Fruit fly (Drosophila melanogaster) whole organism, prepupa: ENCODE measurements around the gene Vajk2.

ENCODE experiments used
- Blimp-1 ChIP-seq: fragments of 200-800 bp; sonication (Bioruptor generic); optimal IDR thresholded peaks from 3 replicates; lab custom pipeline; 2017; ENCODE audit warnings: missing biosample characterization, missing genetic modification characterization, mild to moderate bottlenecking, moderate library complexity, missing genetic modification reagents
- CG10631 ChIP-seq: fragments of 200-800 bp; sonication (Bioruptor generic); optimal IDR thresholded peaks from 2 replicates; lab custom pipeline; 2016; ENCODE audit warnings: missing biosample characterization, missing genetic modification characterization
- CG11762 ChIP-seq: fragments of 200-800 bp; sonication (Bioruptor generic); optimal IDR thresholded peaks from 3 replicates; lab custom pipeline; 2016; ENCODE audit warnings: missing biosample characterization, missing genetic modification characterization; ENCODE audit not compliant: insufficient read depth
- CG11902 ChIP-seq: fragments of 200-800 bp; sonication (Bioruptor generic); optimal IDR thresholded peaks from 3 replicates; lab custom pipeline; 2016; ENCODE audit warnings: missing biosample characterization, missing genetic modification characterization
- CG15336 ChIP-seq: fragments of 200-800 bp; sonication (Bioruptor generic); IDR thresholded peaks from 2 replicates; pipeline ENCODE4 v1.3.6; 2022; ENCODE audit warnings: missing biosample characterization, missing genetic modification characterization
- CG1621 ChIP-seq: fragments of 200-800 bp; sonication (Bioruptor generic); optimal IDR thresholded peaks from 3 replicates; lab custom pipeline; 2018; ENCODE audit warnings: missing biosample characterization, mild to moderate bottlenecking, missing genetic modification characterization
- CG16779 ChIP-seq: fragments of 200-800 bp; sonication (Bioruptor generic); optimal IDR thresholded peaks from 3 replicates; lab custom pipeline; 2017; ENCODE audit warnings: missing biosample characterization, mild to moderate bottlenecking, missing genetic modification characterization
- CG32006 ChIP-seq: fragments of 200-800 bp; sonication (Bioruptor generic); optimal IDR thresholded peaks from 3 replicates; lab custom pipeline; 2017; ENCODE audit warnings: missing biosample characterization, mild to moderate bottlenecking, missing genetic modification characterization
- CG34406 ChIP-seq: fragments of 200-800 bp; sonication (Bioruptor generic); optimal IDR thresholded peaks from 3 replicates; lab custom pipeline; 2016; ENCODE audit warnings: missing biosample characterization, missing genetic modification characterization
- CG3919 ChIP-seq: fragments of 200-800 bp; sonication (Bioruptor generic); optimal IDR thresholded peaks from 3 replicates; lab custom pipeline; 2016; ENCODE audit warnings: missing biosample characterization, missing genetic modification characterization
- CG6163 ChIP-seq: fragments of 200-800 bp; sonication (Bioruptor generic); IDR thresholded peaks from 3 replicates; pipeline ENCODE4 v1.3.6; 2022; ENCODE audit warnings: missing biosample characterization, missing genetic modification characterization
- CG6276 ChIP-seq: fragments of 200-800 bp; sonication (Bioruptor generic); optimal IDR thresholded peaks from 2 replicates; lab custom pipeline; 2017; ENCODE audit warnings: missing biosample characterization, mild to moderate bottlenecking, missing genetic modification characterization
- CG6792 ChIP-seq: fragments of 200-800 bp; sonication (Bioruptor generic); optimal IDR thresholded peaks from 3 replicates; lab custom pipeline; 2016; ENCODE audit warnings: missing biosample characterization, missing genetic modification characterization
- CG6808 ChIP-seq: fragments of 200-800 bp; sonication (Bioruptor generic); optimal IDR thresholded peaks from 3 replicates; lab custom pipeline; 2017; ENCODE audit warnings: missing biosample characterization, missing genetic modification characterization, mild to moderate bottlenecking, moderate library complexity, missing genetic modification reagents
- CG7368 ChIP-seq: fragments of 200-800 bp; sonication (Bioruptor generic); optimal IDR thresholded peaks from 3 replicates; lab custom pipeline; 2016; ENCODE audit warnings: missing biosample characterization, missing genetic modification characterization
- CG8119 ChIP-seq: fragments of 200-800 bp; sonication (Bioruptor generic); IDR thresholded peaks from 3 replicates; pipeline ENCODE4 v1.3.6; 2022; ENCODE audit warnings: missing biosample characterization, missing genetic modification characterization
- CG8319 ChIP-seq: fragments of 200-800 bp; sonication (Bioruptor generic); optimal IDR thresholded peaks from 3 replicates; lab custom pipeline; 2016; ENCODE audit warnings: missing biosample characterization, missing genetic modification characterization
- CG8632 ChIP-seq: fragments of 200-800 bp; sonication (Bioruptor generic); optimal IDR thresholded peaks from 3 replicates; lab custom pipeline; 2016; ENCODE audit warnings: missing biosample characterization, missing genetic modification characterization
- CG9139 ChIP-seq: fragments of 200-800 bp; sonication (Bioruptor generic); optimal IDR thresholded peaks from 3 replicates; lab custom pipeline; 2017; ENCODE audit warnings: missing biosample characterization, mild to moderate bottlenecking, missing genetic modification characterization
- Eip93F ChIP-seq: fragments of 200-800 bp; sonication (Bioruptor generic); optimal IDR thresholded peaks from 2 replicates; lab custom pipeline; 2016; ENCODE audit warnings: missing biosample characterization, mild to moderate bottlenecking, missing genetic modification characterization
- Gug ChIP-seq: fragments of 200-800 bp; sonication (Bioruptor generic); IDR thresholded peaks from 2 replicates; pipeline ENCODE4 v1.3.6; 2022; ENCODE audit warnings: missing biosample characterization, missing genetic modification characterization
- Hr38 ChIP-seq: sonication (Bioruptor generic); optimal IDR thresholded peaks from 2 replicates; lab custom pipeline; 2016; ENCODE audit warnings: missing biosample characterization, missing genetic modification characterization
- Hr4 ChIP-seq: fragments of 200-800 bp; sonication (Bioruptor generic); optimal IDR thresholded peaks from 3 replicates; lab custom pipeline; 2016; ENCODE audit warnings: missing biosample characterization, missing genetic modification characterization
- Lpt ChIP-seq: fragments of 200-800 bp; sonication (Bioruptor generic); optimal IDR thresholded peaks from 3 replicates; lab custom pipeline; 2016; ENCODE audit warnings: missing biosample characterization, missing genetic modification characterization
- Met ChIP-seq: fragments of 200-800 bp; sonication (Bioruptor generic); optimal IDR thresholded peaks from 3 replicates; lab custom pipeline; 2016; ENCODE audit warnings: missing biosample characterization, missing genetic modification characterization
- OdsH ChIP-seq: fragments of 200-800 bp; sonication (Bioruptor generic); optimal IDR thresholded peaks from 3 replicates; lab custom pipeline; 2016; ENCODE audit warnings: missing biosample characterization, missing genetic modification characterization
- Sox102F ChIP-seq: fragments of 200-800 bp; sonication (Bioruptor generic); optimal IDR thresholded peaks from 2 replicates; lab custom pipeline; 2016; ENCODE audit warnings: missing biosample characterization, mild to moderate bottlenecking, missing genetic modification characterization
- Sox14 ChIP-seq: fragments of 200-800 bp; sonication (Bioruptor generic); optimal IDR thresholded peaks from 3 replicates; lab custom pipeline; 2016; ENCODE audit warnings: missing biosample characterization, missing genetic modification characterization
- achi ChIP-seq: fragments of 200-800 bp; sonication (Bioruptor generic); optimal IDR thresholded peaks from 3 replicates; lab custom pipeline; 2016; ENCODE audit warnings: missing biosample characterization, missing genetic modification characterization
- cyc ChIP-seq: fragments of 200-800 bp; sonication (Bioruptor generic); optimal IDR thresholded peaks from 3 replicates; lab custom pipeline; 2016; ENCODE audit warnings: missing biosample characterization, missing genetic modification characterization
- dac ChIP-seq: fragments of 200-800 bp; sonication (Bioruptor generic); optimal IDR thresholded peaks from 2 replicates; lab custom pipeline; 2017; ENCODE audit warnings: missing biosample characterization, mild to moderate bottlenecking, missing genetic modification characterization
- dsx ChIP-seq: fragments of 200-800 bp; optimal IDR thresholded peaks from 3 replicates; lab custom pipeline; 2019; ENCODE audit warnings: missing biosample characterization, mild to moderate bottlenecking, missing genetic modification characterization, moderate library complexity; ENCODE audit not compliant: poor library complexity, severe bottlenecking
- eg ChIP-seq: fragments of 200-800 bp; sonication (Bioruptor generic); IDR thresholded peaks from 3 replicates; pipeline ENCODE4 v1.3.6; 2022; ENCODE audit warnings: missing biosample characterization, missing genetic modification characterization
- esn ChIP-seq: fragments of 200-800 bp; sonication (Bioruptor generic); optimal IDR thresholded peaks from 2 replicates; lab custom pipeline; 2016; ENCODE audit warnings: missing biosample characterization, mild to moderate bottlenecking, missing genetic modification characterization, moderate library complexity
- fd59A ChIP-seq: fragments of 200-800 bp; sonication (Bioruptor generic); optimal IDR thresholded peaks from 2 replicates; lab custom pipeline; 2017; ENCODE audit warnings: missing biosample characterization, mild to moderate bottlenecking, missing genetic modification characterization, missing genetic modification reagents
- fd85E ChIP-seq: fragments of 200-800 bp; sonication (Bioruptor generic); optimal IDR thresholded peaks from 3 replicates; lab custom pipeline; 2016; ENCODE audit warnings: missing biosample characterization, missing genetic modification characterization
- lz ChIP-seq: fragments of 200-800 bp; sonication (Bioruptor generic); optimal IDR thresholded peaks from 3 replicates; lab custom pipeline; 2016; ENCODE audit warnings: missing biosample characterization, missing genetic modification characterization
- pdm3 ChIP-seq: fragments of 200-800 bp; sonication (Bioruptor generic); optimal IDR thresholded peaks from 3 replicates; lab custom pipeline; 2016; ENCODE audit warnings: missing biosample characterization, missing genetic modification characterization
- spab ChIP-seq: fragments of 200-800 bp; sonication (Bioruptor generic); optimal IDR thresholded peaks from 2 replicates; lab custom pipeline; 2017; ENCODE audit warnings: missing biosample characterization, mild to moderate bottlenecking, missing genetic modification characterization, missing genetic modification reagents
- ss ChIP-seq, 2 experiments: fragments of 200-800 bp; sonication (Bioruptor generic); optimal IDR thresholded peaks; 2 replicates in 1 of 2; 3 replicates in 1 of 2; lab custom pipeline; 2017 to 2018; ENCODE audit warnings: mild to moderate bottlenecking in 2 of 2, missing biosample characterization in 2 of 2, missing genetic modification characterization in 2 of 2, moderate library complexity in 1 of 2
- topi ChIP-seq: fragments of 200-800 bp; sonication (Bioruptor generic); optimal IDR thresholded peaks from 3 replicates; lab custom pipeline; 2016; ENCODE audit warnings: missing biosample characterization, missing genetic modification characterization
- vri ChIP-seq: fragments of 200-800 bp; sonication (Bioruptor generic); optimal IDR thresholded peaks from 3 replicates; lab custom pipeline; 2016; ENCODE audit warnings: missing biosample characterization, mild to moderate bottlenecking, missing genetic modification characterization

Vajk2 gene

DNA sequence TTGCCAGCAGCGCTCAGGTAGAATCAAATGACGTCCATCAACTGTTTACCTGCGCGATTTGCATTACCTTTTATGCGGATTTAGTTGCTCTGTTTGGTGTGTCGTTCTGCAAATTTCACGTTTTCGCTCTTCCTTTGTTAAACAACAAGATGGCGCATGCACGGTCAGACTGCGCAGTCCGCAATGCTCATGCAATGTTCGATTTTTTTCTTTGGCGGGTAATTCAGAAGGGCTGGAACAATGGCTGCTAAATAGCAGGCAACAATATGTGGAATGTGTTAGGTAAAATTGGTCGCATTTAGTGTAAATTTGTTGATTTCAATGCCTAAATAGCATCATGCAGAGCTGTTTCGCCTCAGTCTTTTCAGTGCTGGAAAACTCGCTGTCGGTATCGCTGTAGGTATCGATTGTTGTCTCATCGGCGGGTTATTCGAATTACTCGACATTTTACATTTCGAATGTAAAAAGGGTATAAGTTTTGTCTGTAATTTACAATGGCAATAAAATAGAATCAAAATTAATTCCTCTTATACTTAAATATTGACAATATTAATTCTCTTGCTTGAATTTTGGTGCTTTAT lies 30.1 kb downstream of the Vajk2 start, which contains the start of gene Smg5 (continued):
- TF ChIP-seq CG3919 (GFP tag; lab: Kevin White, UChicago) (no peak), Hr4 (peak; percentile 89), CG6808 (GFP tag; lab: Kevin White, UChicago) (no peak), CG16779 (tag; lab: Kevin White, UChicago) (no peak), OdsH (GFP tag; lab: Kevin White, UChicago) (no peak), spab (GFP tag; lab: Kevin White, UChicago) (no peak), Gug (GFP tag; lab: Robert Waterston, UW) (peak; percentile 72), Met (GFP tag; lab: Kevin White, UChicago) (peak; percentile 81)
- TF ChIP-seq, all 60 proteins: peak for 42

DNA sequence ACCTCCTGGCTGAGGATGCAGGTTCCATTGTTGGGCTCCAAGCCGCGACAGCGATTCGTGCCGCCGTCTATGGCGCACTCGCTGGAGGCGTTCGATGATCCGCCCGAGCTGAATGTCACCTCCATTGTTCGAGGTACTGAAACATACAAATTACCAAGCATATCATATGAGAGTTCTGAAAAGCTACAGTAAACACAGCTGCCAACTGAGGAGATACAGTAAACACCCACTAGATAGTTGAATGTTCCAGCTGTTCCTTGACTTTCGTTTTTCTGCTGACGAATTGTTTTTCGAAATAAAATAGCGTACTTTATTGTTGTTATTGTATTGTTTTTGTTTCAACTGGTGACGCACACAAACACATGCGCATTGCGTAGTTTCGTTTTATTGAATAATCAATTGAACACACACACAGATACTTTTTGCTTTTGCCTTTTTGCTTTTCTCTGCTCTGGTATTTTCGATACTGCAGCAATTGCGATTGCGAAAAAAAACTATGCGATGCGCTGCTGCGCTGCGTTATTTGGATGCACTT lies 30.6 kb downstream of the Vajk2 start:
- TF ChIP-seq CG9139 (GFP tag; lab: Kevin White, UChicago) (no peak), CG15336 (GFP tag; lab: Robert Waterston, UW) (no peak), CG11762 (GFP tag; lab: Kevin White, UChicago) (no peak), CG16779 (tag; lab: Kevin White, UChicago) (peak; percentile 5), CG6276 (peak; percentile 77), CG10631 (no peak)

DNA sequence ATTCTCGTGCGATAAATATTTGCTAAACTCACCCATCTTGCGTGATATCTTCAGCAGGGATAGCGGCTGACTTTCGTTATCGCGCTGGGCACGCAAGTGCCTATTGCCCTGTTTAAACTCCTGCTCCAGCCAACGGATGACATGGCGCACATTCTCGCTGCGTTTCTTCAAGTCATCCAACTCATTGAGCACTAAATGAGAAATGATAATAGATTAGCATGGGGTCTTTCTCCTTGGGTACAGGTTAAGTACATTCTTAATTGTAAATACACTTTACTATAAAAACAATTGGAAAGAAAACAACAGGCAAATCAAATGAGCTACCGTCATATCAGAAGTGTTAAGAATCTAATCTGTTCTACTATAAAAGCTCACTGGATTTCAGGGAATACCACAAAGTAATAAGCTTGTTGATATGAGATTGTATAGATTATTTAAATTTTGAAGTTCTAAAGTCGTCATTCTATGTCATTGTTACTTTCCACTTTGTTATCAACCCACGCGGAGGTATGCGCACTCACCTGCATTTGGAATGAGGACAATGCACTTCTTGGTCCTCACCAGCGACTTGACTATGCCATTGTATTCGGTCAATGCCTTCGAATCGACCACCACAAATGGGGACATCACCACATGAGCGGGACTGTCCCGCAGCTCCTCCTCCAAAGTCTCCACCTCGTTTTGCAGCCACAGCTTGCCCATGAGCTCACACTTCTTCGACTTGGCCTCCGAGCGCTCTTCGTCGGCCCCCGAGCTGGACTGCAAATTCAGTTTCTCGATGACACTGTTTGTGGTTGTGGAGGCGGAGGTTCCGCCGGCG lies 34.2 kb downstream of the Vajk2 start:
- TF ChIP-seq Eip93F: no peak
- TF ChIP-seq vri (GFP tag; lab: Kevin White, UChicago): peak; percentile 5
- TF ChIP-seq CG34406 (GFP tag; lab: Kevin White, UChicago): no peak

DNA sequence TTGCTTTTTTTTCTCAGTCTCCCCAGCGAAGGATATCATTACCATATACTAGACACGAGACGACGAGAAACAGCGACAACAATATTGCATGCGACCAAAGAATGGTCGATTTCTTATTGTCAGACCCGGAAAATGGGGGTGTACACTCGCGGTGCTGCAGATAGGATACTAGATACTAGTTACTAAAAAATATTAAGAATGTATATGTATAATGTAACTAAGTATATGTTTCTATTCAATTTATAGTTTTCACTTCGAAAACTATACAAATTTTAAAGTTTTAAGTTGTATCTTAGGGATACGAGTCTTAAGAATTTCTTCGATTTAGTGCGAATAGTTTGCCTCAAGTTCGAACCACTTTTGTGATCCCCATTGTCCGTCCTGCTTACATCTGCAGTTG lies 41.1 kb downstream of the Vajk2 start:
- peak; percentile 22 for TF ChIP-seq Sox14 (GFP tag; lab: Kevin White, UChicago)
- no peak for TF ChIP-seq cyc (GFP tag; lab: Kevin White, UChicago)
- TF ChIP-seq topi (GFP tag; lab: Kevin White, UChicago): no peak
- peak; percentile 53; the same call in 2 of the 3 replicates for TF ChIP-seq CG8119 (GFP tag; lab: Robert Waterston, UW)
- peak; percentile 64 for TF ChIP-seq dsx (GFP tag; lab: Kevin White, UChicago)
- TF ChIP-seq Hr38: no peak
- no peak for TF ChIP-seq CG3919 (GFP tag; lab: Kevin White, UChicago)
- TF ChIP-seq CG1621 (tag; lab: Kevin White, UChicago): no peak
- peak; percentile 53 for TF ChIP-seq CG6792 (GFP tag; lab: Kevin White, UChicago)
- TF ChIP-seq CG32006: no peak
- peak; percentile 57 for TF ChIP-seq CG8632 (GFP tag; lab: Kevin White, UChicago)
- peak; percentile 43 for TF ChIP-seq esn (GFP tag; lab: Kevin White, UChicago)
- TF ChIP-seq CG8319 (GFP tag; lab: Kevin White, UChicago): no peak
- TF ChIP-seq Eip93F: no peak
- TF ChIP-seq Lpt (GFP tag; lab: Kevin White, UChicago): peak; percentile 20
- TF ChIP-seq Blimp-1: no peak
- peak; percentile 33 for TF ChIP-seq CG34406 (GFP tag; lab: Kevin White, UChicago)
- no peak for TF ChIP-seq achi (GFP tag; lab: Kevin White, UChicago)
- TF ChIP-seq fd85E (GFP tag; lab: Kevin White, UChicago): no peak
- no peak for TF ChIP-seq Sox102F (GFP tag; lab: Kevin White, UChicago)
- TF ChIP-seq fd59A (GFP tag; lab: Kevin White, UChicago): peak; percentile 43
- peak; percentile 43; the same call in 1 of the 3 replicates for TF ChIP-seq CG6163 (GFP tag; lab: Robert Waterston, UW)
- peak; percentile 33 for TF ChIP-seq lz (GFP tag; lab: Kevin White, UChicago)
- peak; percentile 35 for TF ChIP-seq CG7368 (GFP tag; lab: Kevin White, UChicago)
- no peak for TF ChIP-seq dac (GFP tag; lab: Kevin White, UChicago)
- no peak for TF ChIP-seq CG11902 (GFP tag; lab: Kevin White, UChicago)
- peak; percentile 59; the same call in 2 of the 3 replicates for TF ChIP-seq eg (GFP tag; lab: Robert Waterston, UW)
- peak in 1 of 2 experiments; percentile 71 for TF ChIP-seq ss (GFP tag; optimal IDR thresholded peaks at IDR 0.05; lab: Kevin White, UChicago)
- no peak for TF ChIP-seq CG9139 (GFP tag; lab: Kevin White, UChicago)
- TF ChIP-seq pdm3 (GFP tag; lab: Kevin White, UChicago): no peak
- peak; percentile 38 for TF ChIP-seq CG16779 (tag; lab: Kevin White, UChicago)
- TF ChIP-seq CG6808 (GFP tag; lab: Kevin White, UChicago): no peak
- TF ChIP-seq spab (GFP tag; lab: Kevin White, UChicago): no peak
